Worm (Caenorhabditis elegans) whole organism, L4 larva: Measurements from ENCODE around the gene fmo-3.

Experiments
- D1046.2 ChIP-seq: fragments of 200-800 bp; sonication (Bioruptor generic); IDR thresholded peaks from 2 replicates; pipeline ENCODE4 v1.3.6; 2022; ENCODE audit warnings: missing genetic modification characterization, missing compliant biosample characterization
- F10B5.3 ChIP-seq: sonication (generic microtip); optimal IDR thresholded peaks from 2 replicates; lab custom pipeline; 2016; ENCODE audit warnings: mild to moderate bottlenecking, missing genetic modification characterization, missing compliant biosample characterization
- F26F4.8 ChIP-seq: fragments of 200-800 bp; sonication (Bioruptor generic); conservative IDR thresholded peaks from 2 replicates; pipeline ENCODE4 v1.3.6; 2022; ENCODE audit warnings: missing genetic modification characterization, missing compliant biosample characterization
- F37D6.2 ChIP-seq: sonication (generic microtip); optimal IDR thresholded peaks from 2 replicates; lab custom pipeline; 2016; ENCODE audit warnings: mild to moderate bottlenecking, missing genetic modification characterization, missing compliant biosample characterization
- F49E8.2 ChIP-seq: sonication (generic microtip); optimal IDR thresholded peaks from 2 replicates; lab custom pipeline; 2016; ENCODE audit warnings: missing compliant biosample characterization, mild to moderate bottlenecking, missing genetic modification characterization, borderline replicate concordance
- R02D3.7 ChIP-seq: fragments of 150-350 bp; sonication (generic microtip); optimal IDR thresholded peaks from 3 replicates; lab custom pipeline; 2014; ENCODE audit warnings: missing biosample characterization, missing genetic modification characterization
- T26A8.4 ChIP-seq: fragments of 200-800 bp; sonication (Bioruptor generic); IDR thresholded peaks from 2 replicates; pipeline ENCODE4 v1.3.6; 2022; ENCODE audit warnings: missing genetic modification characterization, missing compliant biosample characterization
- aly-2 ChIP-seq: sonication (generic microtip); optimal IDR thresholded peaks from 2 replicates; lab custom pipeline; 2018; ENCODE audit warnings: missing biosample characterization, missing genetic modification characterization
- arid-1 ChIP-seq: fragments of 200-800 bp; sonication (Bioruptor generic); conservative IDR thresholded peaks from 2 replicates; pipeline ENCODE4 v1.3.6; 2022; ENCODE audit warnings: missing genetic modification reagents, missing genetic modification characterization, missing compliant biosample characterization
- ceh-32 ChIP-seq: sonication (generic microtip); optimal IDR thresholded peaks from 2 replicates; lab custom pipeline; 2016; ENCODE audit warnings: mild to moderate bottlenecking, missing genetic modification characterization, missing compliant biosample characterization; ENCODE audit not compliant: poor library complexity
- ces-1 ChIP-seq: fragments of 150-350 bp; sonication (generic microtip); optimal IDR thresholded peaks from 4 replicates; lab custom pipeline; 2014; ENCODE audit warnings: missing biosample characterization, missing genetic modification reagents, missing genetic modification characterization
- cey-2 ChIP-seq: sonication (generic microtip); optimal IDR thresholded peaks from 3 replicates; lab custom pipeline; 2017; ENCODE audit warnings: missing genetic modification characterization, mild to moderate bottlenecking, missing compliant biosample characterization, antibody characterized with exemption, borderline replicate concordance; ENCODE audit not compliant: insufficient read depth
- daf-16 ChIP-seq, 3 experiments: sonication (generic microtip); optimal IDR thresholded peaks; 2 replicates each; lab custom pipeline; 2016 to 2017; ENCODE audit warnings: missing genetic modification characterization in 3 of 3, missing genetic modification reagents in 3 of 3, mild to moderate bottlenecking in 2 of 3, missing compliant biosample characterization in 2 of 3, missing biosample characterization in 1 of 3, moderate library complexity in 1 of 3
- daf-19 ChIP-seq: fragments of 200-800 bp; sonication (Bioruptor generic); conservative IDR thresholded peaks from 2 replicates; pipeline ENCODE4 v1.3.6; 2022; ENCODE audit warnings: missing genetic modification characterization, missing compliant biosample characterization
- daf-8 ChIP-seq: fragments of 200-800 bp; sonication (Bioruptor generic); IDR thresholded peaks from 2 replicates; pipeline ENCODE4 v1.3.6; 2022; ENCODE audit warnings: missing genetic modification characterization, missing compliant biosample characterization
- dmd-6 ChIP-seq: fragments of 200-800 bp; sonication (Bioruptor generic); IDR thresholded peaks from 2 replicates; pipeline ENCODE4 v1.3.6; 2022; ENCODE audit warnings: missing genetic modification reagents, missing genetic modification characterization, missing compliant biosample characterization
- dmd-8 ChIP-seq: fragments of 200-800 bp; sonication (Bioruptor generic); IDR thresholded peaks from 2 replicates; pipeline ENCODE4 v1.3.6; 2022; ENCODE audit warnings: missing genetic modification characterization, missing compliant biosample characterization
- duxl-1 ChIP-seq: sonication (generic microtip); optimal IDR thresholded peaks from 2 replicates; lab custom pipeline; 2016; ENCODE audit warnings: mild to moderate bottlenecking, missing genetic modification characterization, moderate library complexity, missing compliant biosample characterization; ENCODE audit not compliant: poor library complexity
- fkh-10 ChIP-seq: fragments of 150-350 bp; optimal IDR thresholded peaks from 2 replicates; lab custom pipeline; 2014; ENCODE audit warnings: missing biosample characterization, missing genetic modification reagents, missing genetic modification characterization
- fos-1 ChIP-seq: fragments of 150-350 bp; optimal IDR thresholded peaks from 2 replicates; lab custom pipeline; 2014; ENCODE audit warnings: missing biosample characterization, missing genetic modification characterization
- hif-1 ChIP-seq, 2 experiments: sonication (generic microtip); optimal IDR thresholded peaks; 2 replicates each; lab custom pipeline; 2016 to 2017; ENCODE audit warnings: missing compliant biosample characterization in 2 of 2, missing genetic modification characterization in 2 of 2, missing genetic modification reagents in 2 of 2, missing genotype in 2 of 2, mild to moderate bottlenecking in 1 of 2
- hlh-30 ChIP-seq: sonication (generic microtip); optimal IDR thresholded peaks from 2 replicates; lab custom pipeline; 2017; ENCODE audit warnings: antibody characterized with exemption, mild to moderate bottlenecking, missing genetic modification characterization, missing compliant biosample characterization; ENCODE audit not compliant: insufficient read depth
- lim-7 ChIP-seq: fragments of 200-800 bp; sonication (Bioruptor generic); IDR thresholded peaks from 2 replicates; pipeline ENCODE4 v1.3.6; 2022; ENCODE audit warnings: missing genetic modification characterization, missing compliant biosample characterization
- lin-1 ChIP-seq: fragments of 200-800 bp; sonication (Bioruptor generic); IDR thresholded peaks from 2 replicates; pipeline ENCODE4 v1.3.6; 2022; ENCODE audit warnings: missing genetic modification reagents, missing genetic modification characterization, missing compliant biosample characterization
- lin-38 ChIP-seq: fragments of 200-800 bp; sonication (Bioruptor generic); IDR thresholded peaks from 2 replicates; pipeline ENCODE4 v1.3.6; 2022; ENCODE audit warnings: missing genetic modification reagents, missing genetic modification characterization, missing compliant biosample characterization
- lin-39 ChIP-seq: fragments of 150-350 bp; optimal IDR thresholded peaks from 2 replicates; lab custom pipeline; 2014; ENCODE audit warnings: missing biosample characterization, missing genetic modification reagents, missing genetic modification characterization
- lir-3 ChIP-seq: sonication (generic microtip); optimal IDR thresholded peaks from 2 replicates; lab custom pipeline; 2016; ENCODE audit warnings: mild to moderate bottlenecking, missing genetic modification characterization, missing compliant biosample characterization
- madf-5 ChIP-seq, 2 experiments: fragments of 200-800 bp; sonication (Bioruptor generic); IDR thresholded peaks; 2 replicates each; pipeline ENCODE4 v1.3.6; 2022; ENCODE audit warnings: missing compliant biosample characterization in 2 of 2, missing genetic modification characterization in 2 of 2
- mdl-1 ChIP-seq, 2 experiments: fragments of 150-350 bp in 1 of 2; sonication (generic microtip) in 1 of 2; optimal IDR thresholded peaks; 2 replicates each; lab custom pipeline; 2014 to 2017; ENCODE audit warnings: missing biosample characterization in 2 of 2, missing genetic modification characterization in 2 of 2
- mdt-29 ChIP-seq: fragments of 200-800 bp; sonication (Bioruptor generic); IDR thresholded peaks from 2 replicates; pipeline ENCODE4 v1.3.6; 2022; ENCODE audit warnings: missing genetic modification reagents, missing genetic modification characterization, missing compliant biosample characterization
- mep-1 ChIP-seq: fragments of 150-350 bp; sonication (generic microtip); optimal IDR thresholded peaks from 3 replicates; lab custom pipeline; 2014; ENCODE audit warnings: missing biosample characterization, missing genetic modification characterization
- nhr-102 ChIP-seq: sonication (generic microtip); optimal IDR thresholded peaks from 2 replicates; lab custom pipeline; 2016; ENCODE audit warnings: mild to moderate bottlenecking, missing genetic modification characterization, moderate library complexity, missing compliant biosample characterization
- nhr-11 ChIP-seq: fragments of 150-350 bp; optimal IDR thresholded peaks from 2 replicates; lab custom pipeline; 2014; ENCODE audit warnings: missing biosample characterization, missing genetic modification characterization
- nhr-237 ChIP-seq: sonication (generic microtip); optimal IDR thresholded peaks from 2 replicates; lab custom pipeline; 2017; ENCODE audit warnings: missing biosample characterization, missing genetic modification characterization
- nhr-42 ChIP-seq: fragments of 200-800 bp; sonication (Bioruptor generic); IDR thresholded peaks from 2 replicates; pipeline ENCODE4 v1.3.6; 2022; ENCODE audit warnings: missing genetic modification characterization, missing compliant biosample characterization
- nhr-48 ChIP-seq: sonication (generic microtip); optimal IDR thresholded peaks from 2 replicates; lab custom pipeline; 2016; ENCODE audit warnings: mild to moderate bottlenecking, missing genetic modification characterization, missing compliant biosample characterization
- nhr-76 ChIP-seq: fragments of 150-350 bp; optimal IDR thresholded peaks from 2 replicates; lab custom pipeline; 2014; ENCODE audit warnings: missing biosample characterization, missing genetic modification characterization
- pha-4 ChIP-seq, 2 experiments: fragments of 150-350 bp in 1 of 2; fragments of 200-800 bp in 1 of 2; sonication (Bioruptor generic) in 1 of 2; IDR thresholded peaks in 1 of 2; optimal IDR thresholded peaks in 1 of 2; 2 replicates each; pipeline versions ENCODE4 v1.3.6 to Lab custom; 2014 to 2022; ENCODE audit warnings: missing genetic modification characterization in 2 of 2, missing genetic modification reagents in 2 of 2, missing biosample characterization in 1 of 2, missing compliant biosample characterization in 1 of 2
- saeg-2 ChIP-seq: fragments of 200-800 bp; sonication (Bioruptor generic); IDR thresholded peaks from 2 replicates; pipeline ENCODE4 v1.3.6; 2022; ENCODE audit warnings: missing genetic modification reagents, missing genetic modification characterization, missing compliant biosample characterization
- snpc-4 ChIP-seq: fragments of 150-350 bp; optimal IDR thresholded peaks from 2 replicates; lab custom pipeline; 2014; ENCODE audit warnings: missing biosample characterization, missing genetic modification characterization
- spr-1 ChIP-seq: sonication (generic microtip); optimal IDR thresholded peaks from 2 replicates; lab custom pipeline; 2016; ENCODE audit warnings: mild to moderate bottlenecking, missing genetic modification characterization, missing compliant biosample characterization
- spr-3 ChIP-seq: fragments of 200-800 bp; sonication (Bioruptor generic); optimal IDR thresholded peaks from 2 replicates; lab custom pipeline; 2018; ENCODE audit warnings: mild to moderate bottlenecking, missing genetic modification characterization, missing compliant biosample characterization
- tra-1 ChIP-seq: fragments of 200-800 bp; sonication (Bioruptor generic); IDR thresholded peaks from 2 replicates; pipeline ENCODE4 v1.3.6; 2022; ENCODE audit warnings: missing genetic modification reagents, missing genetic modification characterization, missing compliant biosample characterization
- unc-130 ChIP-seq: sonication (generic microtip); optimal IDR thresholded peaks from 2 replicates; lab custom pipeline; 2016; ENCODE audit warnings: missing genetic modification reagents, missing genetic modification characterization, missing compliant biosample characterization
- unc-39 ChIP-seq: sonication (generic microtip); optimal IDR thresholded peaks from 2 replicates; lab custom pipeline; 2017; ENCODE audit warnings: missing biosample characterization, missing genetic modification characterization
- vab-7 ChIP-seq: fragments of 200-800 bp; sonication (Bioruptor generic); IDR thresholded peaks from 2 replicates; pipeline ENCODE4 v1.3.6; 2022; ENCODE audit warnings: missing genetic modification reagents, missing genetic modification characterization, missing compliant biosample characterization
- zag-1 ChIP-seq: fragments of 150-350 bp; optimal IDR thresholded peaks from 2 replicates; lab custom pipeline; 2014; ENCODE audit warnings: missing biosample characterization, missing genetic modification characterization
- zfp-3 ChIP-seq: fragments of 200-800 bp; sonication (Bioruptor generic); conservative IDR thresholded peaks from 2 replicates; pipeline ENCODE4 v1.3.6; 2022; ENCODE audit warnings: missing genetic modification reagents, missing genetic modification characterization, missing compliant biosample characterization
- zip-11 ChIP-seq: fragments of 200-800 bp; sonication (Bioruptor generic); IDR thresholded peaks from 2 replicates; pipeline ENCODE4 v1.3.6; 2022; ENCODE audit warnings: missing genetic modification characterization, missing compliant biosample characterization
- ztf-11 ChIP-seq: fragments of 150-350 bp; optimal IDR thresholded peaks from 2 replicates; lab custom pipeline; 2014; ENCODE audit warnings: missing biosample characterization, missing genetic modification characterization

Gene fmo-3

DNA sequence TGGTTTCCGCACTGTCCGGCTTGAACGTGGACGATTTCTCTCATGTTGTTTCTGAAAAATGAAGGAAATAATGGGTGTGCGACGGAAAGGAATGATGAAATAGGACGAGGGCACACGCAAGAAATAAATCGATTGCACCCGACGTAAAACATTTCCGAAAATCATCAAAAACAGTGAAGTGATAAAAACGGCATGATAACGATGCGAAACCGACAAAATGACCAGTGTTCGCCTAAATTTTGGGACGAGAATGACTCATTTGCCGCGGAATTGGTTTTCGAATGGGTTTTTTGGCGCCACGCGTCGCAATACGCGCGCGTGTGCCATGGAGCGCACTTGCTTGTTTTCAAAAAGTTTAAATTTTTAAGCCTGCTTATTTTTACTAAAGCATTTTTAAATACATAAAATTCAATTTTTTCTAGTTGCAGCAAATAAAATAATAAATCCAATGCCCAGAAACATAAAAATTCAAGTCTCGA lies 47.9 kb downstream of the fmo-3 start, which contains the start of the genes tbb-1 and rib-2 (continued):
- TF ChIP-seq R02D3.7 (tag; lab: Kevin White, UChicago), result no peak
- 0 out of 2 replicates have a peak, but pooled peaks have one; percentile 53 for TF ChIP-seq nhr-42 (GFP tag; lab: Robert Waterston, UW)
- no peak for TF ChIP-seq nhr-237 (tag; lab: Kevin White, UChicago)
- TF ChIP-seq mdt-29 (GFP tag; lab: Robert Waterston, UW), result 0 out of 2 replicates have a peak, but pooled peaks have one; percentile 39
- TF ChIP-seq zip-11 (GFP tag; lab: Robert Waterston, UW), result no peak
- TF ChIP-seq ceh-32, result no peak
- TF ChIP-seq spr-1 (tag; lab: Kevin White, UChicago), result peak; percentile 18
- TF ChIP-seq lin-39 (tag; lab: Kevin White, UChicago), result no peak
- TF ChIP-seq madf-5 (GFP tag; IDR thresholded peaks at IDR 0.05; lab: Robert Waterston, UW), result no peak
- TF ChIP-seq nhr-76, result no peak
- no peak for TF ChIP-seq lim-7
- no peak for TF ChIP-seq F37D6.2 (tag; lab: Kevin White, UChicago)
- TF ChIP-seq fos-1 (tag; lab: Kevin White, UChicago), result peak; percentile 38
- TF ChIP-seq F10B5.3 (tag; lab: Kevin White, UChicago), result no peak
- TF ChIP-seq T26A8.4 (GFP tag; lab: Robert Waterston, UW), result peak; percentile 65
- no peak for TF ChIP-seq aly-2 (tag; lab: Kevin White, UChicago)
- TF ChIP-seq fkh-10 (GFP tag; lab: Kevin White, UChicago), result no peak
- peak; percentile 76 for TF ChIP-seq nhr-102 (tag; lab: Kevin White, UChicago)
- TF ChIP-seq zag-1 (tag; lab: Kevin White, UChicago), result no peak
- TF ChIP-seq daf-19, result no peak
- peak; percentile 99 for TF ChIP-seq lin-38 (GFP tag; lab: Robert Waterston, UW)
- TF ChIP-seq nhr-11 (tag; lab: Kevin White, UChicago), result peak; percentile 16
- peak; percentile 95 for TF ChIP-seq unc-130 (GFP tag; lab: Kevin White, UChicago)
- no peak for TF ChIP-seq ces-1
- no peak for TF ChIP-seq dmd-8 (GFP tag; lab: Robert Waterston, UW)
- TF ChIP-seq hif-1 (tag; optimal IDR thresholded peaks at IDR 0.05; lab: Kevin White, UChicago), result peak in 1 of 2 experiments; percentile 71
- peak; percentile 76 for TF ChIP-seq pha-4 (GFP tag; IDR thresholded peaks at IDR 0.05; lab: Robert Waterston, UW)
- TF ChIP-seq pha-4 (tag; optimal IDR thresholded peaks at IDR 0.05; lab: Kevin White, UChicago), result no peak
- TF ChIP-seq lir-3 (tag; lab: Kevin White, UChicago), result no peak
- TF ChIP-seq mdl-1 (tag; optimal IDR thresholded peaks at IDR 0.05; lab: Kevin White, UChicago), result peak; percentile 29 to 88
- TF ChIP-seq daf-16 (GFP tag; optimal IDR thresholded peaks at IDR 0.05; lab: Kevin White, UChicago), result no peak
- peak; percentile 77 for TF ChIP-seq daf-16 (tag; optimal IDR thresholded peaks at IDR 0.05; lab: Kevin White, UChicago)
- peak; percentile 89 for TF ChIP-seq F49E8.2 (tag; lab: Kevin White, UChicago)
- TF ChIP-seq hlh-30 (tag; lab: Kevin White, UChicago), result peak; percentile 88
- peak; percentile 94 for TF ChIP-seq dmd-6 (GFP tag; lab: Robert Waterston, UW)
- TF ChIP-seq D1046.2, result 0 out of 2 replicates have a peak, but pooled peaks have one; percentile 45
- TF ChIP-seq arid-1 (GFP tag; lab: Robert Waterston, UW), result peak; percentile 77
- no peak for TF ChIP-seq saeg-2 (GFP tag; lab: Robert Waterston, UW)
- peak; percentile 86 for TF ChIP-seq mep-1 (tag; lab: Kevin White, UChicago)
- TF ChIP-seq zfp-3 (GFP tag; lab: Robert Waterston, UW), result peak; percentile 69
- TF ChIP-seq vab-7 (GFP tag; lab: Robert Waterston, UW), result no peak
- TF ChIP-seq cey-2, result no peak
- no peak for TF ChIP-seq daf-8 (GFP tag; lab: Robert Waterston, UW)
- TF ChIP-seq snpc-4 (tag; lab: Kevin White, UChicago), result no peak
- TF ChIP-seq tra-1, result peak; percentile 85
- TF ChIP-seq ztf-11 (tag; lab: Kevin White, UChicago), result no peak
- TF ChIP-seq lin-1 (GFP tag; lab: Robert Waterston, UW), result peak; percentile 97
- peak; percentile 75 for TF ChIP-seq nhr-48 (tag; lab: Kevin White, UChicago)
- TF ChIP-seq spr-3 (GFP tag; lab: Kevin White, UChicago), result no peak
- TF ChIP-seq F26F4.8 (GFP tag; lab: Robert Waterston, UW), result no peak
- no peak for TF ChIP-seq unc-39 (tag; lab: Kevin White, UChicago)
- TF ChIP-seq duxl-1 (tag; lab: Kevin White, UChicago), result no peak
